Fruit fly (Drosophila melanogaster) Kc167 (cell line): Measurements from ENCODE around the gene Indy.
A peak's percentile ranks its signal among the peaks of the same experiment; 100 is the strongest.

Experiments used
- Myc ChIP-seq: fragments of >200 bp; optimal IDR thresholded peaks from 2 replicates; lab custom pipeline; 2017; ENCODE audit warnings: missing external identifiers
- Sin3A ChIP-seq: fragments of >200 bp; optimal IDR thresholded peaks from 2 replicates; lab custom pipeline; 2018; ENCODE audit warnings: missing external identifiers
- h ChIP-seq: fragments of >200 bp; optimal IDR thresholded peaks from 3 replicates; lab custom pipeline; 2018; ENCODE audit warnings: missing external identifiers
- insv ChIP-seq: fragments of >200 bp; optimal IDR thresholded peaks from 3 replicates; lab custom pipeline; 2018; ENCODE audit warnings: missing external identifiers
- psq ChIP-seq: fragments of >200 bp; optimal IDR thresholded peaks from 2 replicates; lab custom pipeline; 2017; ENCODE audit warnings: missing external identifiers
- ttk ChIP-seq: sonication (Bioruptor generic); optimal IDR thresholded peaks from 2 replicates; lab custom pipeline; 2017; ENCODE audit warnings: missing external identifiers

The Indy gene

dm6 chr3L:18861893-18862292 lies 15.8 kb upstream of the Indy start:
- TF ChIP-seq insv (lab: Kevin White, UChicago), result no peak
- TF ChIP-seq ttk (lab: Kevin White, UChicago), result no peak
- TF ChIP-seq psq (lab: Kevin White, UChicago), result no peak
- no peak for TF ChIP-seq h (lab: Kevin White, UChicago)
- TF ChIP-seq Myc (lab: Kevin White, UChicago), result no peak
- TF ChIP-seq Sin3A (lab: Kevin White, UChicago), result no peak

- TF ChIP-seq psq (lab: Kevin White, UChicago), result no peak
- TF ChIP-seq Myc (lab: Kevin White, UChicago), result no peak
- TF ChIP-seq insv (lab: Kevin White, UChicago), result no peak
- TF ChIP-seq Sin3A (lab: Kevin White, UChicago), result no peak
- no peak for TF ChIP-seq ttk (lab: Kevin White, UChicago)
- TF ChIP-seq h (lab: Kevin White, UChicago), result no peak
Measured at dm6 chr3L:18860467-18860866, 14.4 kb upstream of the Indy start.

- TF ChIP-seq h (lab: Kevin White, UChicago), result no peak
- TF ChIP-seq psq (lab: Kevin White, UChicago), result no peak
- TF ChIP-seq Myc (lab: Kevin White, UChicago), result no peak
- TF ChIP-seq ttk (lab: Kevin White, UChicago), result no peak
- TF ChIP-seq insv (lab: Kevin White, UChicago), result no peak
- no peak for TF ChIP-seq Sin3A (lab: Kevin White, UChicago)
Measured at dm6 chr3L:18854412-18854811, 8.3 kb upstream of the Indy start.

- TF ChIP-seq Myc (lab: Kevin White, UChicago), result no peak
- no peak for TF ChIP-seq ttk (lab: Kevin White, UChicago)
- no peak for TF ChIP-seq h (lab: Kevin White, UChicago)
- TF ChIP-seq Sin3A (lab: Kevin White, UChicago), result no peak
- no peak for TF ChIP-seq psq (lab: Kevin White, UChicago)
- no peak for TF ChIP-seq insv (lab: Kevin White, UChicago)
Measured at dm6 chr3L:18853439-18853838, 7.4 kb upstream of the Indy start.

- TF ChIP-seq h (lab: Kevin White, UChicago), result no peak
- no peak for TF ChIP-seq Myc (lab: Kevin White, UChicago)
Measured at dm6 chr3L:18852223-18852622, 6.2 kb upstream of the Indy start.

- TF ChIP-seq h (lab: Kevin White, UChicago) (peak; percentile 82), Myc (lab: Kevin White, UChicago) (no peak)
Measured at dm6 chr3L:18848436-18848835, 2.4 kb upstream of the Indy start.

- TF ChIP-seq insv (lab: Kevin White, UChicago) (no peak), Myc (lab: Kevin White, UChicago) (no peak), ttk (lab: Kevin White, UChicago) (no peak), psq (lab: Kevin White, UChicago) (no peak), Sin3A (lab: Kevin White, UChicago) (no peak), h (lab: Kevin White, UChicago) (no peak)
Measured at dm6 chr3L:18846272-18846741, 240 bp upstream of the Indy start.

- no peak for TF ChIP-seq ttk (lab: Kevin White, UChicago)
Measured at dm6 chr3L:18845833-18846232, 234 bp downstream of the Indy start.

- no peak for TF ChIP-seq ttk (lab: Kevin White, UChicago)
- TF ChIP-seq insv (lab: Kevin White, UChicago), result no peak
- TF ChIP-seq Myc (lab: Kevin White, UChicago), result no peak
- no peak for TF ChIP-seq h (lab: Kevin White, UChicago)
- no peak for TF ChIP-seq psq (lab: Kevin White, UChicago)
- TF ChIP-seq Sin3A (lab: Kevin White, UChicago), result no peak
Measured at dm6 chr3L:18842236-18842635, 3.8 kb downstream of the Indy start.

- TF ChIP-seq psq (lab: Kevin White, UChicago) (no peak), Sin3A (lab: Kevin White, UChicago) (no peak), h (lab: Kevin White, UChicago) (no peak), ttk (lab: Kevin White, UChicago) (no peak), insv (lab: Kevin White, UChicago) (no peak), Myc (lab: Kevin White, UChicago) (no peak)
Measured at dm6 chr3L:18841269-18841668, 4.8 kb downstream of the Indy start.

- TF ChIP-seq ttk (lab: Kevin White, UChicago), result no peak
- no peak for TF ChIP-seq Myc (lab: Kevin White, UChicago)
- no peak for TF ChIP-seq psq (lab: Kevin White, UChicago)
- no peak for TF ChIP-seq h (lab: Kevin White, UChicago)
- TF ChIP-seq insv (lab: Kevin White, UChicago), result no peak
- TF ChIP-seq Sin3A (lab: Kevin White, UChicago), result no peak
Measured at dm6 chr3L:18840370-18841007, 5.6 kb downstream of the Indy start.

- TF ChIP-seq insv (lab: Kevin White, UChicago) (no peak), psq (lab: Kevin White, UChicago) (no peak), ttk (lab: Kevin White, UChicago) (no peak), h (lab: Kevin White, UChicago) (no peak), Sin3A (lab: Kevin White, UChicago) (no peak), Myc (lab: Kevin White, UChicago) (no peak)
Measured at dm6 chr3L:18839996-18840369, 6.1 kb downstream of the Indy start.
